Worm (Caenorhabditis elegans): ENCODE data around the gene F47B10.6.

DNA sequence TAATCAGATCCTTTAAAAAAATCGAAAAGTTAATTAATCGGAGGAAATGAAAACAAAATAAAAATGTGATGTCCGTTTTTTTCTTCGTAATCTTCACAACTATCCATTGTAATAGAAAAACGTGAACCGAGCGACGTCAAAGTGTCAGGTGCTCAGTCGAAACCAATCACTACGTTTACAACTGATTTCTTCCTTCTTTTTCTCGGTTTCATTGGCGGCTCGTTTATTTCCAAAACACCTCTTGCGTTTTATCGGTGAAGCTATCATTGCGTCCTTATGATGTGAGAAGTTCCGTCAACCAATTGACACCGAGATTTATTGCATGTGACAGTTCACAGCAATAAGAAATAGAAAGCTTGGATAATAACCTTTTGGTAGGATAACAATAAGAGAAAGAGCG is 35.0 kb upstream of the F47B10.6 start:
- no peak for TF ChIP-seq egl-27 (tag; optimal IDR thresholded peaks at IDR 0.05)
- no peak for TF ChIP-seq pha-4 (tag; optimal IDR thresholded peaks at IDR 0.05)
- no peak for TF ChIP-seq fos-1 (tag; optimal IDR thresholded peaks at IDR 0.05)
- TF ChIP-seq ama-1 (optimal IDR thresholded peaks at IDR 0.05) = no peak
- no peak for TF ChIP-seq hmg-11 (tag; optimal IDR thresholded peaks at IDR 0.05)
- TF ChIP-seq ztf-11 (tag; optimal IDR thresholded peaks at IDR 0.05) = no peak
- TF ChIP-seq daf-12 (tag; optimal IDR thresholded peaks at IDR 0.05) = no peak

Measured in whole organism, L3 larva.